Fruit fly (Drosophila melanogaster): ENCODE measurements around the gene CG46383.

The CG46383 gene

DNA sequence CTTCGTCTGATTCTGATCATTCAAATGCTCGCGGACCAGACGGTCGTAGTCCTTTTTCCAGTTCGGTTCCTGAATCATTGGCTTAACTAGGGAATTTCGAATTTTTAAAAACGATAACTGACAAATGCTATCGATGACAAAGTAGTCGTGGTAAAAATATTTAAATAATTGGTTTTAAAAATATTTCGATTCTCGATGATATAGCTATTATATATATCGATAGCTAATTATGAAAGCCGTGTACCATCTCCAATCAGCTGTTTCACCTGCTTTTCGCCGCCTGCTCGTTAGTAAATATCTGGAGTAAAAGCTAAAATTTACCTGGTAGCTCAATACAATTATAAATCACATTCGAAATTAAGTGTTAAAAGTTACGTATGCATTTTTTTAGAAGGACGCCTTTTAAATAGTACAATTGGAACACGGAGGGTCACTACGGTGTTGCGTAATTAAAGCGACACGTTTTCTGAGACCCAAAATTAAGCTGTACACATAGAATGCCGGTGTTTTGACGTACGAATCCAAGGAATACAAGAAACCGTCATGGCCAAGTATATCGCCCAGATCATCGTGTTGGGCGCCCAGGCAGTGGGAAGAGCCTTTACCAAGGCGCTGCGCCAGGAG, 17.0 kb downstream of the CG46383 start, which contains the start of the genes CG5478 and blp (continued):
- TF ChIP-seq Ets97D (GFP tag; optimal IDR thresholded peaks at IDR 0.05) (peak; percentile 10), CG2712 (tag; optimal IDR thresholded peaks at IDR 0.05) (peak; percentile 35), hb (GFP tag; IDR thresholded peaks at IDR 0.05; ENCODE audit: partially characterized antibody) (peak; percentile 94), CG12769 (tag; optimal IDR thresholded peaks at IDR 0.05) (peak; percentile 19), E2f2 (GFP tag; IDR thresholded peaks at IDR 0.05) (peak; percentile 93), CG6791 (GFP tag; IDR thresholded peaks at IDR 0.05; ENCODE audit: partially characterized antibody) (peak; percentile 94), dm (GFP tag; optimal IDR thresholded peaks at IDR 0.05) (peak; percentile 3), hbn (GFP tag; IDR thresholded peaks at IDR 0.05; ENCODE audit: partially characterized antibody) (peak; percentile 93), CG9876 (GFP tag; optimal IDR thresholded peaks at IDR 0.05) (no peak), Opbp (GFP tag; IDR thresholded peaks at IDR 0.05; ENCODE audit: partially characterized antibody) (peak; percentile 88), kah (GFP tag; optimal IDR thresholded peaks at IDR 0.05) (no peak), lbe (GFP tag; optimal IDR thresholded peaks at IDR 0.05) (peak; percentile 37), nmo (GFP tag; optimal IDR thresholded peaks at IDR 0.05) (peak; percentile 30), Ets65A (GFP tag) (peak; percentile 3), unc-4 (GFP tag; IDR thresholded peaks at IDR 0.05; ENCODE audit: partially characterized antibody) (peak; percentile 91), CG15514 (GFP tag; optimal IDR thresholded peaks at IDR 0.05) (peak; percentile 5), schlank (tag; optimal IDR thresholded peaks at IDR 0.05) (no peak), CG10267 (tag; optimal IDR thresholded peaks at IDR 0.05) (peak; percentile 27), Doc3 (GFP tag; IDR thresholded peaks at IDR 0.05; ENCODE audit: partially characterized antibody) (peak; percentile 92), CG15601 (tag; optimal IDR thresholded peaks at IDR 0.05) (no peak), vnd (GFP tag; IDR thresholded peaks at IDR 0.05; ENCODE audit: partially characterized antibody) (peak; percentile 81), Kr (GFP tag; optimal IDR thresholded peaks at IDR 0.05) (no peak), gcm (GFP tag; optimal IDR thresholded peaks at IDR 0.05) (no peak), CG14710 (tag; optimal IDR thresholded peaks at IDR 0.05) (peak; percentile 15), CG2116 (GFP tag; optimal IDR thresholded peaks at IDR 0.05) (peak; percentile 81), YL-1 (GFP tag; optimal IDR thresholded peaks at IDR 0.05) (peak; percentile 50), gcm2 (GFP tag; optimal IDR thresholded peaks at IDR 0.05) (no peak), Myb (GFP tag; optimal IDR thresholded peaks at IDR 0.05) (peak; percentile 55), Pdp1 (GFP tag; optimal IDR thresholded peaks at IDR 0.05) (peak in 1 of 2 experiments; percentile 97), ATbp (GFP tag; optimal IDR thresholded peaks at IDR 0.05) (no peak), MESR4 (GFP tag; optimal IDR thresholded peaks at IDR 0.05) (peak; percentile 40), Rx (GFP tag; IDR thresholded peaks at IDR 0.05) (no peak), CG2120 (GFP tag; optimal IDR thresholded peaks at IDR 0.05) (no peak), CG2129 (GFP tag; IDR thresholded peaks at IDR 0.05; ENCODE audit: partially characterized antibody) (peak; percentile 69), Dref (GFP tag; IDR thresholded peaks at IDR 0.05) (peak; percentile 96), D (optimal IDR thresholded peaks at IDR 0.05) (no peak), D (GFP tag; optimal IDR thresholded peaks at IDR 0.05) (no peak), CG30431 (GFP tag; optimal IDR thresholded peaks at IDR 0.05) (no peak), CG1603 (tag; optimal IDR thresholded peaks at IDR 0.05) (peak; percentile 31), CG31224 (GFP tag; IDR thresholded peaks at IDR 0.05) (no peak), CHES-1-like (GFP tag; optimal IDR thresholded peaks at IDR 0.05) (no peak), CG43689 (GFP tag; IDR thresholded peaks at IDR 0.05) (no peak), pzg (GFP tag; optimal IDR thresholded peaks at IDR 0.05) (peak; percentile 69), zen2 (GFP tag; IDR thresholded peaks at IDR 0.05; ENCODE audit: partially characterized antibody) (peak; percentile 91), trem (tag; optimal IDR thresholded peaks at IDR 0.05) (peak; percentile 49), CG3995 (GFP tag; optimal IDR thresholded peaks at IDR 0.05) (peak; percentile 97), PHDP (tag; optimal IDR thresholded peaks at IDR 0.05) (peak; percentile 7), ab (GFP tag; optimal IDR thresholded peaks at IDR 0.05) (no peak), Ptx1 (GFP tag; IDR thresholded peaks at IDR 0.05) (no peak)

Data from whole organism, embryonic.